Worm (Caenorhabditis elegans): ENCODE data around the gene Y102A11A.9.

Y102A11A.9 gene

DNA sequence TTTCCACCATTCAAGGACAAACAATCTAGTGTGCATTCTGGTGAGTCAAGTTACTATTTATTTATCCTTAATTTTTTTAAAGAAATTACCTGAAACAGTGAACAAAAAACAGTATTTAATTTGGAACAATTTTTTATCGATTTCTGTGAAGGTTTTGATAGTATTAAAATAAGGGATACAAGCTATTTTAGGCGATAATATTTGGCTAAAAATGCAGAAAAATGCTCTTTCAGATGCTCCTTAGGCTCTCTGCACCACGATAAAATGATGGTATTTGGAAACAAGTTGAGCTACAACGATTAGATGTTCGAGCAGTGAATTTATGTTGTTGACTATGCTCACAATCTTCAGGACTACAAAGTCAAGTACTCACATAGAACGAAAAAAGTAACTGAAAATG, 37.3 kb upstream of the Y102A11A.9 start, which contains the start of gene F52D2.6 (continued):
- TF ChIP-seq lsy-27 (tag; optimal IDR thresholded peaks at IDR 0.05; ENCODE audit: borderline replicate concordance, insufficient read depth) (no peak), egl-18 (GFP tag; IDR thresholded peaks at IDR 0.05) (no peak)

DNA sequence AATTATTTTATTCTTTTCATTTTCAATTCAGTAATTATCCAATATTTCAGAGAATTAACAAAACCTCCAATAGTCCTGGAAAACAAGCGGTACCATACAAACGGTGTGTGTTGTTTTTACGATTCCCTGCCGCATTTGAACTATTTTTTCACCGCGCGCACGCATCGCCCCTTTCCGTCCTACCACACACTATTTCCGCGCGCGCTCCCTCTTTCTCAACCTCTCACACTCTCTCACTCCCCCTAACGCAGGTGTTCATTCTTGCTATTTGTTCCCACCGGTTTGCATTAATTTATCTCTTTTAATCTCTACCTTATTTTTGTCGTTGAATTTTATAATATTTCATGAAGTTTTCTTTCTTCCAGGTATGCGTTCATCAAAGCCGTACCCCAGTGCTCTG, 35.2 kb upstream of the Y102A11A.9 start, which contains the start of gene F52D2.12:
TSS of gene F52D2.12 (plus strand) at position 307 of the 400 bp plus-strand sequence.
- no peak for TF ChIP-seq die-1 (tag; optimal IDR thresholded peaks at IDR 0.05)
- no peak for TF ChIP-seq F57C9.4 (tag; optimal IDR thresholded peaks at IDR 0.05)
- no peak for TF ChIP-seq F57A8.1 (GFP tag; optimal IDR thresholded peaks at IDR 0.05)
- TF ChIP-seq ceh-91 (GFP tag; IDR thresholded peaks at IDR 0.05) = no peak
- TF ChIP-seq madf-6 (GFP tag; IDR thresholded peaks at IDR 0.05) = peak; percentile 33; the same call in 1 of the 2 replicates
- TF ChIP-seq lsy-27 (tag; optimal IDR thresholded peaks at IDR 0.05; ENCODE audit: borderline replicate concordance, insufficient read depth) = no peak
- TF ChIP-seq unc-62 (GFP tag; optimal IDR thresholded peaks at IDR 0.05) = no peak
- no peak for TF ChIP-seq F22D6.2 (tag; optimal IDR thresholded peaks at IDR 0.05)
- TF ChIP-seq pbrm-1 (GFP tag; IDR thresholded peaks at IDR 0.05) = no peak
- no peak for TF ChIP-seq nhr-27 (tag; optimal IDR thresholded peaks at IDR 0.05)
- TF ChIP-seq attf-5 (GFP tag; optimal IDR thresholded peaks at IDR 0.05) = no peak
- TF ChIP-seq egl-44 (GFP tag; IDR thresholded peaks at IDR 0.05) = no peak
- no peak for TF ChIP-seq tbp1 (GFP tag; optimal IDR thresholded peaks at IDR 0.05)
- no peak for TF ChIP-seq F23B12.7 (tag; optimal IDR thresholded peaks at IDR 0.05; ENCODE audit: insufficient read depth)
- TF ChIP-seq efl-1 (GFP tag; optimal IDR thresholded peaks at IDR 0.05) = peak; percentile 42
- no peak for TF ChIP-seq snpc-4 (GFP tag; optimal IDR thresholded peaks at IDR 0.05)
- no peak for TF ChIP-seq snpc-4 (tag; optimal IDR thresholded peaks at IDR 0.05)
- TF ChIP-seq mes-4 (tag; optimal IDR thresholded peaks at IDR 0.05) = no peak
- 0 out of 2 replicates have a peak, but pooled peaks have one; percentile 14 for TF ChIP-seq egrh-3 (GFP tag; IDR thresholded peaks at IDR 0.05)
- TF ChIP-seq hmg-1.2 (GFP tag; IDR thresholded peaks at IDR 0.05) = peak; percentile 29; the same call in 1 of the 2 replicates
- TF ChIP-seq aptf-3 (GFP tag; IDR thresholded peaks at IDR 0.05) = no peak
- no peak for TF ChIP-seq tlf-1 (GFP tag; optimal IDR thresholded peaks at IDR 0.05)

DNA sequence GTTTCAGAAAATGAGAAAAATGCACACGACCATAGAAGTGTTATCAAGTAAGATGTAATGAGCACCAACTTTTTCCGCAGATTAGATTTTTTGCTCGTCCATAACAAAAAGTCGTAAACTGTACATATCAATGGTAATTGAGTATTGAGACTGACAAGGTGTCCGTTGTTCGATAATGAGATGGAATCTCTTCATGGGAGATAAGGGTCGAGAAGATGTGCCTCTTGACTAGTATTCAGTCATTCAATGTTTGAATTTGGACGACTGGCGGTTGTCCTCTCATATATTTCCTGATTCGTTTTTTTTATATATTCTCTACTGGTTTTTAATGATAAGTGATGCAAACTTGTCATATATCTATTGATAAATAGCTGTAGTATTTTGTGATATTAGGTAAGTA, 31.3 kb upstream of the Y102A11A.9 start:
- TF ChIP-seq dox-1 (GFP tag; IDR thresholded peaks at IDR 0.05) (no peak), sdz-38 (tag; optimal IDR thresholded peaks at IDR 0.05) (no peak), B0019.2 (GFP tag; conservative IDR thresholded peaks at IDR 0.05) (no peak), nhr-27 (tag; optimal IDR thresholded peaks at IDR 0.05) (no peak), atf-7 (tag; optimal IDR thresholded peaks at IDR 0.05) (no peak), Y95B8A.8 (GFP tag; IDR thresholded peaks at IDR 0.05) (no peak), snpc-1.1 (tag; optimal IDR thresholded peaks at IDR 0.05; ENCODE audit: insufficient read depth) (no peak), madf-3 (GFP tag; IDR thresholded peaks at IDR 0.05) (no peak), lin-35 (GFP tag; optimal IDR thresholded peaks at IDR 0.05) (no peak), Y53F4B.3 (GFP tag; IDR thresholded peaks at IDR 0.05) (no peak)

DNA sequence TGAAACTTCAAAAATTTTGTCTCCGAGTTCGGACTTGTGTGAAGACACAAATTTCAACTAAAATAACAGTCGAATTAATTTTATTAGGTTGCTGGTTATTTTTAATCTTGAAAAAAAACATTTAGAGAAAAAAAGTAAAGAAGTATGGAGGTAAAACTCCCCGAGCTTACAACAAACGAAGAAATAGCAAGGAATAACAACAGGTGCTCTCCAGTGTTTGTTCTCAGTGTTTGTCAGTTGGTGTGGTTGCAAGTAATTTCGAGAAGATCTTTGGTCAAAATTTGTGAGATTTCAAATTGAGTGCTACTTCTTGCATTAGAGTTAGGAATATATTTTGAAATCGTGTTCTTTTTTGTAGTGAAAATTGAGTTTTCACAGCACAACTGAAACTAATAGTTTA, 28.1 kb upstream of the Y102A11A.9 start:
- TF ChIP-seq nfya-2 (GFP tag; IDR thresholded peaks at IDR 0.05) (no peak), tbp1 (GFP tag; optimal IDR thresholded peaks at IDR 0.05) (no peak), madf-10 (tag; optimal IDR thresholded peaks at IDR 0.05) (no peak), T26A5.8 (tag; optimal IDR thresholded peaks at IDR 0.05) (no peak), F49E8.2 (tag; optimal IDR thresholded peaks at IDR 0.05; ENCODE audit: insufficient read depth) (no peak), chd-7 (tag; optimal IDR thresholded peaks at IDR 0.05) (no peak), hmg-20 (GFP tag; IDR thresholded peaks at IDR 0.05) (no peak), pbrm-1 (GFP tag; IDR thresholded peaks at IDR 0.05) (no peak), athp-1 (tag; optimal IDR thresholded peaks at IDR 0.05) (no peak), F23B12.7 (tag; optimal IDR thresholded peaks at IDR 0.05; ENCODE audit: insufficient read depth) (no peak), sea-2 (GFP tag; IDR thresholded peaks at IDR 0.05) (no peak), nfyb-1 (GFP tag; IDR thresholded peaks at IDR 0.05) (no peak), ccch-3 (GFP tag; optimal IDR thresholded peaks at IDR 0.05) (no peak), madf-6 (GFP tag; IDR thresholded peaks at IDR 0.05) (no peak), nhr-120 (GFP tag; IDR thresholded peaks at IDR 0.05) (no peak), cebp-2 (GFP tag; IDR thresholded peaks at IDR 0.05) (no peak), nhr-80 (tag; optimal IDR thresholded peaks at IDR 0.05) (no peak), ztf-28 (GFP tag; IDR thresholded peaks at IDR 0.05) (no peak)
